Worm (Caenorhabditis elegans) whole organism, L2 larva: ENCODE results near the gene sri-40.
"Not testable (repeated sequence)": the region's sequence is repeated elsewhere in the genome, so short reads cannot be mapped to it uniquely, and the experiment has no call there.

Experiments used
- C34F6.9 ChIP-seq: fragments of 150-350 bp; optimal IDR thresholded peaks from 2 replicates; lab custom pipeline; 2014; ENCODE audit warnings: missing biosample characterization, missing genetic modification characterization
- F13H6.1 ChIP-seq: sonication (generic microtip); optimal IDR thresholded peaks from 2 replicates; lab custom pipeline; 2016; ENCODE audit warnings: missing genetic modification characterization, missing compliant biosample characterization
- ZK546.5 ChIP-seq: sonication (generic microtip); optimal IDR thresholded peaks from 2 replicates; lab custom pipeline; 2017; ENCODE audit warnings: missing biosample characterization, missing genetic modification characterization
- alr-1 ChIP-seq: fragments of 150-350 bp; optimal IDR thresholded peaks from 2 replicates; lab custom pipeline; 2014; ENCODE audit warnings: missing biosample characterization, missing genetic modification characterization
- aly-2 ChIP-seq: fragments of 150-350 bp; optimal IDR thresholded peaks from 2 replicates; lab custom pipeline; 2014; ENCODE audit warnings: missing biosample characterization, missing genetic modification characterization
- ama-1 ChIP-seq: fragments of 150-350 bp; optimal IDR thresholded peaks from 2 replicates; lab custom pipeline; 2018; ENCODE audit warnings: inconsistent platforms
- ceh-82 ChIP-seq: fragments of 150-350 bp; optimal IDR thresholded peaks from 2 replicates; lab custom pipeline; 2014; ENCODE audit warnings: missing biosample characterization, missing genetic modification characterization
- crh-2 ChIP-seq: sonication (generic microtip); optimal IDR thresholded peaks from 2 replicates; lab custom pipeline; 2017; ENCODE audit warnings: missing biosample characterization, missing genetic modification characterization
- egl-27 ChIP-seq: sonication (generic microtip); optimal IDR thresholded peaks from 3 replicates; lab custom pipeline; 2017; ENCODE audit warnings: missing biosample characterization, missing genetic modification reagents, missing genetic modification characterization
- elt-1 ChIP-seq: fragments of 150-350 bp; optimal IDR thresholded peaks from 2 replicates; lab custom pipeline; 2014; ENCODE audit warnings: missing biosample characterization, missing genetic modification characterization
- elt-3 ChIP-seq: sonication (generic microtip); optimal IDR thresholded peaks from 2 replicates; lab custom pipeline; 2017; ENCODE audit warnings: missing biosample characterization, missing genetic modification characterization
- lin-11 ChIP-seq: fragments of 150-350 bp; sonication (generic microtip); optimal IDR thresholded peaks from 2 replicates; lab custom pipeline; 2014; ENCODE audit warnings: missing biosample characterization, missing genetic modification characterization, inconsistent platforms, mixed read lengths
- lin-39 ChIP-seq: fragments of 150-350 bp; optimal IDR thresholded peaks from 2 replicates; lab custom pipeline; 2014; ENCODE audit warnings: missing biosample characterization, missing genetic modification reagents, missing genetic modification characterization
- lsy-2 ChIP-seq, 2 experiments: fragments of 150-350 bp in 1 of 2; sonication (generic microtip) in 1 of 2; optimal IDR thresholded peaks; 2 replicates each; lab custom pipeline; 2014 to 2017; ENCODE audit warnings: missing biosample characterization in 2 of 2, missing genetic modification characterization in 2 of 2
- mab-5 ChIP-seq: fragments of 150-350 bp; optimal IDR thresholded peaks from 2 replicates; lab custom pipeline; 2014; ENCODE audit warnings: missing biosample characterization, missing genetic modification characterization
- mbf-1 ChIP-seq: sonication (generic microtip); optimal IDR thresholded peaks from 2 replicates; lab custom pipeline; 2017; ENCODE audit warnings: missing biosample characterization, missing genetic modification characterization
- mdl-1 ChIP-seq, 2 experiments: fragments of 150-350 bp in 1 of 2; sonication (generic microtip) in 1 of 2; optimal IDR thresholded peaks; 2 replicates each; lab custom pipeline; 2017; ENCODE audit warnings: missing biosample characterization in 2 of 2, missing genetic modification characterization in 2 of 2
- nhr-10 ChIP-seq: sonication (generic microtip); optimal IDR thresholded peaks from 2 replicates; lab custom pipeline; 2017; ENCODE audit warnings: missing biosample characterization, missing genetic modification characterization
- nhr-11 ChIP-seq: fragments of 150-350 bp; optimal IDR thresholded peaks from 2 replicates; lab custom pipeline; 2014; ENCODE audit warnings: missing biosample characterization, missing genetic modification characterization
- nhr-12 ChIP-seq: fragments of 150-350 bp; optimal IDR thresholded peaks from 2 replicates; lab custom pipeline; 2014; ENCODE audit warnings: missing biosample characterization, missing genetic modification characterization
- nhr-129 ChIP-seq: fragments of 150-350 bp; optimal IDR thresholded peaks from 2 replicates; lab custom pipeline; 2014; ENCODE audit warnings: missing biosample characterization, missing genetic modification characterization
- nhr-23 ChIP-seq: fragments of 150-350 bp; optimal IDR thresholded peaks from 2 replicates; lab custom pipeline; 2014; ENCODE audit warnings: missing biosample characterization, missing genetic modification reagents, missing genetic modification characterization
- nhr-237 ChIP-seq: fragments of 150-350 bp; optimal IDR thresholded peaks from 2 replicates; lab custom pipeline; 2014; ENCODE audit warnings: missing biosample characterization, missing genetic modification characterization
- nhr-25 ChIP-seq: fragments of 150-350 bp; sonication (generic microtip); optimal IDR thresholded peaks from 3 replicates; lab custom pipeline; 2014; ENCODE audit warnings: missing biosample characterization, missing genetic modification characterization
- skn-1 ChIP-seq: sonication (generic microtip); optimal IDR thresholded peaks from 2 replicates; lab custom pipeline; 2017; ENCODE audit warnings: missing biosample characterization, missing genetic modification characterization
- sma-9 ChIP-seq, 2 experiments: fragments of 150-350 bp in 1 of 2; sonication (generic microtip) in 1 of 2; optimal IDR thresholded peaks; 2 replicates each; lab custom pipeline; 2014 to 2016; ENCODE audit warnings: missing genetic modification characterization in 2 of 2, mild to moderate bottlenecking in 1 of 2, missing biosample characterization in 1 of 2, missing compliant biosample characterization in 1 of 2, missing genetic modification reagents in 1 of 2, moderate library complexity in 1 of 2
- snpc-4 ChIP-seq: fragments of 150-350 bp; optimal IDR thresholded peaks from 2 replicates; lab custom pipeline; 2014; ENCODE audit warnings: missing biosample characterization, missing genetic modification characterization
- unc-55 ChIP-seq: fragments of 150-350 bp; sonication (generic microtip); optimal IDR thresholded peaks from 3 replicates; lab custom pipeline; 2014; ENCODE audit warnings: missing biosample characterization, missing genetic modification reagents, missing genetic modification characterization
- zag-1 ChIP-seq: fragments of 150-350 bp; optimal IDR thresholded peaks from 2 replicates; lab custom pipeline; 2014; ENCODE audit warnings: missing biosample characterization, missing genetic modification characterization
- ztf-1 ChIP-seq: fragments of 200-800 bp; sonication (Bioruptor generic); conservative IDR thresholded peaks from 2 replicates; pipeline ENCODE4 v1.3.6; 2022; ENCODE audit warnings: missing genetic modification characterization, missing compliant biosample characterization
- ztf-4 ChIP-seq: fragments of 150-350 bp; optimal IDR thresholded peaks from 2 replicates; lab custom pipeline; 2014; ENCODE audit warnings: missing biosample characterization, missing genetic modification characterization

The sri-40 gene

ce11 chrII:3177663-3178062 is at the start of gene sri-40:
Gene sri-40 (plus strand): TSS chrII:3177963.
- not testable (repeated sequence) for TF ChIP-seq C34F6.9, skn-1, alr-1 (tag; lab: Kevin White, UChicago)

ce11 chrII:3129007-3129406 is 48.8 kb upstream of the sri-40 start, which contains the start of gene chil-24:
Gene chil-24 (plus strand): TSS chrII:3129162.
- TF ChIP-seq ama-1 (no peak), sma-9 (GFP tag; optimal IDR thresholded peaks at IDR 0.05; lab: Kevin White, UChicago) (peak; percentile 7), sma-9 (tag; optimal IDR thresholded peaks at IDR 0.05; lab: Kevin White, UChicago) (no peak), ztf-1 (no peak), nhr-12 (tag; lab: Kevin White, UChicago) (no peak), unc-55 (GFP tag; lab: Kevin White, UChicago) (peak; percentile 16), nhr-237 (no peak)

- TF ChIP-seq egl-27 (no peak), elt-3 (no peak), C34F6.9 (tag; lab: Kevin White, UChicago) (no peak), nhr-129 (tag; lab: Kevin White, UChicago) (no peak), mbf-1 (no peak), mab-5 (no peak), ceh-82 (tag; lab: Kevin White, UChicago) (no peak), nhr-25 (tag; lab: Kevin White, UChicago) (no peak), unc-55 (GFP tag; lab: Kevin White, UChicago) (no peak), lsy-2 (tag; optimal IDR thresholded peaks at IDR 0.05; lab: Kevin White, UChicago) (no peak), lin-11 (tag; lab: Kevin White, UChicago) (no peak), skn-1 (tag; lab: Kevin White, UChicago) (no peak), mdl-1 (tag; optimal IDR thresholded peaks at IDR 0.05; lab: Kevin White, UChicago) (no peak)
Observed at ce11 chrII:3135293-3135692, 42.5 kb upstream of the sri-40 start.

ce11 chrII:3137804-3138203 is 40.0 kb upstream of the sri-40 start, which contains the start of gene sri-54:
Gene sri-54 (minus strand): TSS chrII:3137904.
- TF ChIP-seq ceh-82 (tag; lab: Kevin White, UChicago) (no peak), nhr-12 (tag; lab: Kevin White, UChicago) (no peak), C34F6.9 (tag; lab: Kevin White, UChicago) (no peak), lin-39 (tag; lab: Kevin White, UChicago) (no peak), ztf-4 (tag; lab: Kevin White, UChicago) (no peak), F13H6.1 (tag; lab: Kevin White, UChicago) (no peak), snpc-4 (tag; lab: Kevin White, UChicago) (no peak), crh-2 (tag; lab: Kevin White, UChicago) (no peak), nhr-23 (tag; lab: Kevin White, UChicago) (no peak), elt-1 (no peak), nhr-10 (tag; lab: Kevin White, UChicago) (no peak), ZK546.5 (tag; lab: Kevin White, UChicago) (no peak), mbf-1 (no peak), nhr-129 (tag; lab: Kevin White, UChicago) (no peak), aly-2 (no peak), nhr-237 (no peak), sma-9 (GFP tag; optimal IDR thresholded peaks at IDR 0.05; lab: Kevin White, UChicago) (no peak), sma-9 (tag; optimal IDR thresholded peaks at IDR 0.05; lab: Kevin White, UChicago) (no peak)
- TF ChIP-seq, all 48 proteins: peak for 0

DNA sequence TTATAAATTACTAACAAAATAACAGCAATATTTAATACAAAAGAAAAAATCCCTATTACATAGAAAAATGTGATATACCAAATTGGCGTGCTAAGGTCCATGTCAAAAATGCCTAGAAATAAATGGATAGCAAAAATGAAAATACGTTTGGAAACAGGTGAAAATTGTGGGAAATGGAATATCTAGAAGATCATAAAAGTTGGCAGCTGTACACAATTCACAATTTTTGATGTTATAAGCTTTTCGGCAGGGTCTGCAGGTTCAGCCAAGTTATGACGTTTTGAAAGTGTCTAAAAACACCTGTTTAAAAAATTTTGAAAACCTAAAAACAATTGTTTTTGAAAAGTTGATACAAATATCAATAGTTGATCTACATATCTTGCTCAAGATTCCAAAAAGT is 34.9 kb upstream of the sri-40 start, which contains the start of gene sri-42:
Gene sri-42, minus strand, starts transcription at position 101 of the 400 bp plus-strand sequence.
- not testable (repeated sequence) for TF ChIP-seq mbf-1; nhr-25 (tag; lab: Kevin White, UChicago); ama-1

DNA sequence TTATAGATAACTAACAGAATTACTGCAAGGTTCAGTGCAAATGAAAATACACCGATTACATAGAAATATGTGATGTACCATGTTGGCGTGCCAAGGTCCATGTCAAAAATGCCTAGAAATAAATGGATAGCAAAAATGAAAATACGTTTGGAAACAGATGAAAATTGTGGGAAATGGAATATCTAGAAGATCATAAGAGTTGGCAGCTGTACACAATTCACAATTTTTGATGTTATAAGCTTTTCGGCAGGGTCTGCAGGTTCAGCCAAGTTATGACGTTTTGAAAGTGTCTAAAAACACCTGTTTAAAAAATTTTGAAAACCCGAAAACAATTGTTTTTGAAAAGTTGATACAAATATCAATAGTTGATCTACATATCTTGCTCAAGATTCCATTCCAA is 33.2 kb upstream of the sri-40 start, which contains the start of gene sri-43:
Gene sri-43, minus strand, starts transcription at position 101 of the 400 bp plus-strand sequence.
- TF ChIP-seq nhr-11, zag-1, skn-1 (tag; lab: Kevin White, UChicago): not testable (repeated sequence)
